Fruit fly (Drosophila melanogaster): ENCODE results near the gene RpS13.
A peak's percentile ranks its signal among the peaks of the same experiment; 100 is the strongest.

Gene RpS13

DNA sequence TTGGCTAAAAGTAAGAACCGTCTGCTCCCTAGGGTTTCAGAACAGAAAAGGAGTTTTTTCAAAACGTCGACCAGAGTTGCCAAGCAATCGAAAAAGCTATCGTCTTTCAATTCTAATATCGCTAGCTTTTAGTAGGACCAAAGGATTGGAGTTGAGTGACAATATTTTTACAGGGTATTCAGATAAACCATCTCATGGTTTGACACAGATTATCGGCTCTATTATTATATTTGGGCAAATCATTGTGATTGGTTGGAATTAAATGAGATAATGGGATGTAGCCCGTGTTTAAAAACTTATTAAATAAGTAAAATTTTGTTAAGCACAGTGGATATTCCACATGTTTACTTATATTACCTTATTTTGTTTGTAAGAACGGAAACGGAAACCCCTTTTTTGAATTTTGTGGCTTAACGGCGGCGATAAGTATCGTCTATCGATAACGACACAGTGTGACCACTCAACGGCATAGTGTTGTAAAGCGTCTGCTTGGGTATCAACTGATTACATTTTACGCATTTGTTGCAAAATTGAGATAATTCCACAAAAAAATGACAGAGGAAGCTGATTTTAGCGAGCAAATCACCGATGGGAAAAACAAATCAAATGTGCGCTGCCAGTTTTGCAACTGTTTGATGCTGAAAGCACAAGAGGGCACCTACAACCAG lies 44.5 kb downstream of the RpS13 start, which contains the start of the genes mtsh and strat (continued):
- TF ChIP-seq Abd-B (GFP tag; optimal IDR thresholded peaks at IDR 0.05) (no peak), CG17359 (tag; optimal IDR thresholded peaks at IDR 0.05) (peak; percentile 65), grn (GFP tag; optimal IDR thresholded peaks at IDR 0.05) (peak; percentile 38), CG6765 (GFP tag; optimal IDR thresholded peaks at IDR 0.05) (peak; percentile 81), CG15514 (GFP tag; optimal IDR thresholded peaks at IDR 0.05) (peak; percentile 83), kni (GFP tag; optimal IDR thresholded peaks at IDR 0.05) (peak; percentile 45), onecut (GFP tag; IDR thresholded peaks at IDR 0.05) (no peak; the same call in 1 of the 2 replicates), CG6791 (GFP tag; IDR thresholded peaks at IDR 0.05; ENCODE audit: partially characterized antibody) (peak; percentile 78), CG4617 (GFP tag; optimal IDR thresholded peaks at IDR 0.05; ENCODE audit: borderline replicate concordance) (peak; percentile 96), CG7556 (GFP tag; optimal IDR thresholded peaks at IDR 0.05) (peak; percentile 54), ind (GFP tag; optimal IDR thresholded peaks at IDR 0.05) (peak; percentile 40), Hand (GFP tag; optimal IDR thresholded peaks at IDR 0.05) (no peak), knrl (GFP tag; IDR thresholded peaks at IDR 0.05; ENCODE audit: partially characterized antibody) (peak; percentile 48; the same call in 2 of the 3 replicates), CG14014 (GFP tag; IDR thresholded peaks at IDR 0.05) (peak; percentile 9; the same call in 1 of the 2 replicates), sd (tag; optimal IDR thresholded peaks at IDR 0.05) (no peak), Atf-2 (GFP tag; optimal IDR thresholded peaks at IDR 0.05) (peak; percentile 52), CG31365 (tag; optimal IDR thresholded peaks at IDR 0.05) (peak; percentile 64), CG2712 (tag; optimal IDR thresholded peaks at IDR 0.05) (peak; percentile 70), CG4424 (GFP tag; optimal IDR thresholded peaks at IDR 0.05) (peak; percentile 47), zen (tag; optimal IDR thresholded peaks at IDR 0.05) (peak; percentile 79), ewg (GFP tag; optimal IDR thresholded peaks at IDR 0.05) (peak; percentile 7), CG12219 (GFP tag; optimal IDR thresholded peaks at IDR 0.05) (peak; percentile 52), crp (GFP tag; optimal IDR thresholded peaks at IDR 0.05) (peak in 1 of 2 experiments; percentile 47), pros (GFP tag; optimal IDR thresholded peaks at IDR 0.05) (no peak), MESR4 (GFP tag; optimal IDR thresholded peaks at IDR 0.05) (peak; percentile 64), CG11696 (GFP tag; IDR thresholded peaks at IDR 0.05) (0 out of 2 replicates have a peak, but pooled peaks have one; percentile 37), otp (GFP tag; IDR thresholded peaks at IDR 0.05) (peak; percentile 63; the same call in 1 of the 3 replicates), org-1 (GFP tag; optimal IDR thresholded peaks at IDR 0.05) (peak; percentile 8), sc (optimal IDR thresholded peaks at IDR 0.05) (no peak), sc (GFP tag; optimal IDR thresholded peaks at IDR 0.05) (no peak), Fer2 (tag; optimal IDR thresholded peaks at IDR 0.05) (peak; percentile 31), vfl (GFP tag; optimal IDR thresholded peaks at IDR 0.05) (peak; percentile 38), CG4328 (GFP tag; optimal IDR thresholded peaks at IDR 0.05) (peak; percentile 66), Dref (GFP tag; IDR thresholded peaks at IDR 0.05) (peak; percentile 90), CG6272 (GFP tag; IDR thresholded peaks at IDR 0.05) (peak; percentile 33; the same call in 1 of the 2 replicates), CG11504 (tag; optimal IDR thresholded peaks at IDR 0.05) (no peak), unc-4 (GFP tag; IDR thresholded peaks at IDR 0.05; ENCODE audit: partially characterized antibody) (peak; percentile 59; the same call in 1 of the 2 replicates), CG15601 (tag; optimal IDR thresholded peaks at IDR 0.05) (peak; percentile 75), CG17385 (GFP tag; optimal IDR thresholded peaks at IDR 0.05) (peak; percentile 47), CG12236 (GFP tag; optimal IDR thresholded peaks at IDR 0.05) (peak; percentile 34), fru (optimal IDR thresholded peaks at IDR 0.05) (no peak), stc (GFP tag; IDR thresholded peaks at IDR 0.05) (peak; percentile 59; the same call in 1 of the 2 replicates), Awh (GFP tag; IDR thresholded peaks at IDR 0.05) (peak; percentile 44; the same call in 1 of the 2 replicates), fd3F (GFP tag; optimal IDR thresholded peaks at IDR 0.05) (peak; percentile 45), Dad (GFP tag; optimal IDR thresholded peaks at IDR 0.05) (peak; percentile 75), CG14710 (tag; optimal IDR thresholded peaks at IDR 0.05) (peak; percentile 90), klu (GFP tag; IDR thresholded peaks at IDR 0.05) (no peak), CG8359 (GFP tag; optimal IDR thresholded peaks at IDR 0.05; ENCODE audit: borderline replicate concordance) (peak; percentile 22)

All from whole organism, embryonic.